Worm (Caenorhabditis elegans) whole organism, L4 larva: ENCODE measurements around the gene hsp-1.

ENCODE experiments used
- madf-5 ChIP-seq, 2 experiments: fragments of 200-800 bp; sonication (Bioruptor generic); IDR thresholded peaks; 2 replicates each; pipeline ENCODE4 v1.3.6; 2022; ENCODE audit warnings: missing compliant biosample characterization in 2 of 2, missing genetic modification characterization in 2 of 2
- mdl-1 ChIP-seq, 2 experiments: fragments of 150-350 bp in 1 of 2; sonication (generic microtip) in 1 of 2; optimal IDR thresholded peaks; 2 replicates each; lab custom pipeline; 2014 to 2017; ENCODE audit warnings: missing biosample characterization in 2 of 2, missing genetic modification characterization in 2 of 2
- nhr-11 ChIP-seq: fragments of 150-350 bp; optimal IDR thresholded peaks from 2 replicates; lab custom pipeline; 2014; ENCODE audit warnings: missing biosample characterization, missing genetic modification characterization
- pqm-1 ChIP-seq: sonication (generic microtip); optimal IDR thresholded peaks from 2 replicates; lab custom pipeline; 2017; ENCODE audit warnings: missing biosample characterization, missing genetic modification characterization
- snpc-4 ChIP-seq: fragments of 150-350 bp; optimal IDR thresholded peaks from 2 replicates; lab custom pipeline; 2014; ENCODE audit warnings: missing biosample characterization, missing genetic modification characterization
- unc-39 ChIP-seq: sonication (generic microtip); optimal IDR thresholded peaks from 2 replicates; lab custom pipeline; 2017; ENCODE audit warnings: missing biosample characterization, missing genetic modification characterization

DNA sequence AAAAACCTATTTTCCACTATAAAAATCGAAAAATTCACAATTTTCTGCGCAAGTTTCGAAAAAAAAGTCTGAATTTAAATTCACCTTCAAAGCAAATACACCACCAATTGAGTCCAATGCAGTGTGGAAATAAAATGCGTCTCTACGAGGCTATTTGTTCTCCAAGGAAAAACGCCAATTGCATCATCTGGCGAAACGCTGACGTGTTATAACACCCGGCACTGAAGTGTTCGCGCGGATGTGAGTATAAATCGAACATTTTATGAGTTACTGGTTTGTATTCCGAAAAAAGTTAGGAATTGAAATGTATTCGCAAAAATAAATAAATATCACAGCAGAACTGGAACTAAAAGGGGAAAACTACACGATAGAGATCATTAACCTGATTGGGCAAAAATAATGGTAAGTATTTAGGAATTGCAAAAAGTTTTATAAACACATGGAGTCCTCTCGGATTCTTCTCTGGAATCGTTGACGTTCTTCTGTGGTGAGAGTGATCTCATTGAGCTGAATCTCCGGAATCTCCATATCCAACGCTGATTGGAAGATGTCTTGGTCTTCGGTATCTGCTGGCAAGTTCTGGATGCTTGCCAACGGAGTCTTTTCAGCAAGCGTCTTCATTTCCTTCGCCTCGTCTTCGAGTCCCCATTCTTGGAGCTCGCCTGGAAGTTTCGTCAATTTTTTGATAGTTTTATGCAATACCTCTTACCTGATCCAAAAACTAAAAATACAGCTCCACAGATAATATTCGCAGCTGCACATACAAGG is 9.3 kb downstream of the hsp-1 start, which contains the start of gene zipt-7.1:
- TF ChIP-seq mdl-1 (tag; optimal IDR thresholded peaks at IDR 0.05; lab: Kevin White, UChicago) (no peak), nhr-11 (tag; lab: Kevin White, UChicago) (no peak), unc-39 (tag; lab: Kevin White, UChicago) (no peak), madf-5 (GFP tag; IDR thresholded peaks at IDR 0.05; lab: Robert Waterston, UW) (no peak), snpc-4 (tag; lab: Kevin White, UChicago) (no peak), pqm-1 (no peak)
